Worm (Caenorhabditis elegans) whole organism, young adult: ENCODE data around the gene gpx-6.

Experiments
- B0336.3 ChIP-seq: fragments of 200-800 bp; sonication (Bioruptor generic); IDR thresholded peaks from 2 replicates; pipeline ENCODE4 v1.3.6; 2022; ENCODE audit warnings: missing genetic modification characterization, missing compliant biosample characterization
- D2030.7 ChIP-seq: fragments of 200-800 bp; sonication (Bioruptor generic); IDR thresholded peaks from 2 replicates; pipeline ENCODE4 v1.3.6; 2022; ENCODE audit warnings: missing genetic modification reagents, missing genetic modification characterization, missing compliant biosample characterization
- F23B12.7 ChIP-seq: sonication (generic microtip); optimal IDR thresholded peaks from 2 replicates; lab custom pipeline; 2017; ENCODE audit warnings: missing genetic modification characterization, mild to moderate bottlenecking, missing compliant biosample characterization, antibody characterized with exemption, moderate library complexity; ENCODE audit not compliant: insufficient read depth
- F33H1.4 ChIP-seq: fragments of 200-800 bp; sonication (Bioruptor generic); IDR thresholded peaks from 2 replicates; pipeline ENCODE4 v1.3.6; 2022; ENCODE audit warnings: missing genetic modification reagents, missing genetic modification characterization, missing compliant biosample characterization
- F39B2.1 ChIP-seq: fragments of 200-800 bp; sonication (Bioruptor generic); IDR thresholded peaks from 2 replicates; pipeline ENCODE4 v1.3.6; 2022; ENCODE audit warnings: missing genetic modification reagents, missing genetic modification characterization, missing compliant biosample characterization
- K11D2.4 ChIP-seq: fragments of 200-800 bp; sonication (Bioruptor generic); IDR thresholded peaks from 2 replicates; pipeline ENCODE4 v1.3.6; 2022; ENCODE audit warnings: missing genetic modification reagents, missing genetic modification characterization, missing compliant biosample characterization
- K12H6.12 ChIP-seq: fragments of 200-800 bp; sonication (Bioruptor generic); optimal IDR thresholded peaks from 2 replicates; lab custom pipeline; 2018; ENCODE audit warnings: mild to moderate bottlenecking, missing genetic modification characterization, missing compliant biosample characterization
- T26A5.8 ChIP-seq: sonication (generic microtip); optimal IDR thresholded peaks from 2 replicates; lab custom pipeline; 2016; ENCODE audit warnings: missing genetic modification characterization, missing compliant biosample characterization
- Y53F4B.3 ChIP-seq: fragments of 200-800 bp; sonication (Bioruptor generic); IDR thresholded peaks from 2 replicates; pipeline ENCODE4 v1.3.6; 2022; ENCODE audit warnings: missing genetic modification reagents, missing genetic modification characterization, missing compliant biosample characterization
- aptf-3 ChIP-seq: fragments of 200-800 bp; sonication (Bioruptor generic); IDR thresholded peaks from 2 replicates; pipeline ENCODE4 v1.3.6; 2022; ENCODE audit warnings: missing genetic modification characterization, missing compliant biosample characterization
- atf-7 ChIP-seq: sonication (generic microtip); optimal IDR thresholded peaks from 2 replicates; lab custom pipeline; 2017; ENCODE audit warnings: mild to moderate bottlenecking, missing genetic modification characterization, missing compliant biosample characterization
- athp-1 ChIP-seq: sonication (generic microtip); optimal IDR thresholded peaks from 2 replicates; lab custom pipeline; 2017; ENCODE audit warnings: mild to moderate bottlenecking, missing genetic modification characterization, missing compliant biosample characterization
- bed-2 ChIP-seq: fragments of 200-800 bp; sonication (Bioruptor generic); IDR thresholded peaks from 2 replicates; pipeline ENCODE4 v1.3.6; 2022; ENCODE audit warnings: missing genetic modification reagents, missing genetic modification characterization, missing compliant biosample characterization
- ccch-3 ChIP-seq: fragments of 200-800 bp; sonication (Bioruptor generic); optimal IDR thresholded peaks from 2 replicates; lab custom pipeline; 2018; ENCODE audit warnings: mild to moderate bottlenecking, missing genetic modification characterization, missing compliant biosample characterization
- cebp-2 ChIP-seq: fragments of 200-800 bp; sonication (Bioruptor generic); IDR thresholded peaks from 2 replicates; pipeline ENCODE4 v1.3.6; 2022; ENCODE audit warnings: missing genetic modification characterization, missing compliant biosample characterization
- ceh-100 ChIP-seq: fragments of 200-800 bp; sonication (Bioruptor generic); IDR thresholded peaks from 2 replicates; pipeline ENCODE4 v1.3.6; 2022; ENCODE audit warnings: missing genetic modification reagents, missing genetic modification characterization, missing compliant biosample characterization
- ceh-27 ChIP-seq: fragments of 200-800 bp; sonication (Bioruptor generic); optimal IDR thresholded peaks from 2 replicates; lab custom pipeline; 2018; ENCODE audit warnings: mild to moderate bottlenecking, missing genetic modification characterization, moderate library complexity, missing compliant biosample characterization
- ceh-79 ChIP-seq: sonication (generic microtip); optimal IDR thresholded peaks from 2 replicates; lab custom pipeline; 2017; ENCODE audit warnings: mild to moderate bottlenecking, missing genetic modification characterization, missing compliant biosample characterization
- die-1 ChIP-seq: sonication (generic microtip); optimal IDR thresholded peaks from 2 replicates; lab custom pipeline; 2016; ENCODE audit warnings: missing genotype, mild to moderate bottlenecking, missing genetic modification characterization, missing compliant biosample characterization
- dox-1 ChIP-seq: fragments of 200-800 bp; sonication (Bioruptor generic); IDR thresholded peaks from 2 replicates; pipeline ENCODE4 v1.3.6; 2022; ENCODE audit warnings: missing genetic modification reagents, missing genetic modification characterization, missing compliant biosample characterization
- dpl-1 ChIP-seq: fragments of 150-350 bp; optimal IDR thresholded peaks from 2 replicates; lab custom pipeline; 2014; ENCODE audit warnings: missing biosample characterization, missing genetic modification reagents, missing genetic modification characterization
- egl-18 ChIP-seq: fragments of 200-800 bp; sonication (Bioruptor generic); IDR thresholded peaks from 2 replicates; pipeline ENCODE4 v1.3.6; 2022; ENCODE audit warnings: missing genetic modification reagents, missing genetic modification characterization, missing compliant biosample characterization
- fkh-3 ChIP-seq: sonication (generic microtip); optimal IDR thresholded peaks from 2 replicates; lab custom pipeline; 2016; ENCODE audit warnings: mild to moderate bottlenecking, missing genetic modification characterization, missing compliant biosample characterization
- him-1 ChIP-seq: sonication (generic microtip); optimal IDR thresholded peaks from 2 replicates; lab custom pipeline; 2016; ENCODE audit warnings: missing genotype, missing genetic modification reagents, missing genetic modification characterization, missing compliant biosample characterization
- hlh-12 ChIP-seq: sonication (generic microtip); optimal IDR thresholded peaks from 2 replicates; lab custom pipeline; 2016; ENCODE audit warnings: missing genetic modification characterization, missing compliant biosample characterization
- hlh-26 ChIP-seq: fragments of 200-800 bp; sonication (Bioruptor generic); conservative IDR thresholded peaks from 2 replicates; pipeline ENCODE4 v1.3.6; 2022; ENCODE audit warnings: missing genetic modification reagents, missing genetic modification characterization, missing compliant biosample characterization
- hsf-1 ChIP-seq: fragments of 200-800 bp; sonication (Bioruptor generic); IDR thresholded peaks from 2 replicates; pipeline ENCODE4 v1.3.6; 2022; ENCODE audit warnings: missing genetic modification reagents, missing genetic modification characterization, missing compliant biosample characterization
- let-607 ChIP-seq, 2 experiments: fragments of 200-800 bp in 1 of 2; sonication (Bioruptor generic) in 1 of 2; sonication (generic microtip) in 1 of 2; optimal IDR thresholded peaks; 2 replicates each; lab custom pipeline; 2016 to 2018; ENCODE audit warnings: mild to moderate bottlenecking in 2 of 2, missing compliant biosample characterization in 2 of 2, missing genetic modification characterization in 2 of 2, moderate library complexity in 2 of 2, missing genotype in 1 of 2
- lin-40 ChIP-seq: sonication (generic microtip); optimal IDR thresholded peaks from 2 replicates; lab custom pipeline; 2016; ENCODE audit warnings: missing genetic modification characterization, mild to moderate bottlenecking, missing compliant biosample characterization, missing genotype, missing genetic modification reagents
- lin-54 ChIP-seq: fragments of 200-800 bp; sonication (Bioruptor generic); optimal IDR thresholded peaks from 2 replicates; lab custom pipeline; 2018; ENCODE audit warnings: mild to moderate bottlenecking, missing genetic modification characterization, missing compliant biosample characterization
- lir-1 ChIP-seq: fragments of 200-800 bp; sonication (Bioruptor generic); conservative IDR thresholded peaks from 2 replicates; pipeline ENCODE4 v1.3.6; 2022; ENCODE audit warnings: missing genetic modification reagents, missing genetic modification characterization, missing compliant biosample characterization
- lsl-1 ChIP-seq: fragments of 200-800 bp; sonication (Bioruptor generic); optimal IDR thresholded peaks from 2 replicates; lab custom pipeline; 2018; ENCODE audit warnings: mild to moderate bottlenecking, missing genetic modification characterization, moderate library complexity, missing compliant biosample characterization
- mes-4 ChIP-seq: sonication (generic microtip); optimal IDR thresholded peaks from 2 replicates; lab custom pipeline; 2016; ENCODE audit warnings: missing genotype, missing genetic modification characterization, missing compliant biosample characterization
- mxl-1 ChIP-seq: sonication (generic microtip); optimal IDR thresholded peaks from 2 replicates; lab custom pipeline; 2016; ENCODE audit warnings: missing genetic modification characterization, missing compliant biosample characterization
- nfya-2 ChIP-seq: fragments of 200-800 bp; sonication (Bioruptor generic); IDR thresholded peaks from 2 replicates; pipeline ENCODE4 v1.3.6; 2022; ENCODE audit warnings: missing genetic modification reagents, missing genetic modification characterization, missing compliant biosample characterization
- nhr-179 ChIP-seq: sonication (generic microtip); optimal IDR thresholded peaks from 2 replicates; lab custom pipeline; 2016; ENCODE audit warnings: mild to moderate bottlenecking, missing genetic modification characterization, missing compliant biosample characterization
- nhr-27 ChIP-seq: fragments of 200-800 bp; sonication (Bioruptor generic); optimal IDR thresholded peaks from 2 replicates; lab custom pipeline; 2018; ENCODE audit warnings: mild to moderate bottlenecking, missing genetic modification characterization, moderate library complexity, missing compliant biosample characterization
- rec-8 ChIP-seq, 2 experiments: sonication (generic microtip); optimal IDR thresholded peaks; 2 replicates each; lab custom pipeline; 2016; ENCODE audit warnings: mild to moderate bottlenecking in 2 of 2, missing genetic modification characterization in 2 of 2, missing genetic modification reagents in 2 of 2, missing genotype in 2 of 2, missing biosample characterization in 1 of 2, missing compliant biosample characterization in 1 of 2, moderate library complexity in 1 of 2
- repo-1 ChIP-seq: sonication (generic microtip); optimal IDR thresholded peaks from 2 replicates; lab custom pipeline; 2017; ENCODE audit warnings: mild to moderate bottlenecking, missing genetic modification characterization, missing compliant biosample characterization
- sdz-38 ChIP-seq: sonication (generic microtip); optimal IDR thresholded peaks from 2 replicates; lab custom pipeline; 2016; ENCODE audit warnings: missing genotype, missing genetic modification characterization, missing compliant biosample characterization
- snpc-1.1 ChIP-seq: sonication (generic microtip); optimal IDR thresholded peaks from 2 replicates; lab custom pipeline; 2017; ENCODE audit warnings: missing genetic modification characterization, mild to moderate bottlenecking, missing compliant biosample characterization, antibody characterized with exemption, moderate library complexity, missing genotype, missing genetic modification reagents; ENCODE audit not compliant: insufficient read depth
- snpc-3.4 ChIP-seq: sonication (generic microtip); optimal IDR thresholded peaks from 2 replicates; lab custom pipeline; 2017; ENCODE audit warnings: missing genetic modification characterization, mild to moderate bottlenecking, missing compliant biosample characterization, antibody characterized with exemption, moderate library complexity, missing genotype, missing genetic modification reagents
- somi-1 ChIP-seq: fragments of 200-800 bp; sonication (Bioruptor generic); optimal IDR thresholded peaks from 2 replicates; lab custom pipeline; 2018; ENCODE audit warnings: mild to moderate bottlenecking, missing genetic modification characterization, missing compliant biosample characterization
- tbx-9 ChIP-seq: sonication (generic microtip); optimal IDR thresholded peaks from 2 replicates; lab custom pipeline; 2016; ENCODE audit warnings: borderline replicate concordance, missing genetic modification characterization, inconsistent platforms, missing compliant biosample characterization
- tlf-1 ChIP-seq: fragments of 200-800 bp; sonication (Bioruptor generic); optimal IDR thresholded peaks from 2 replicates; lab custom pipeline; 2018; ENCODE audit warnings: mild to moderate bottlenecking, missing genetic modification characterization, missing compliant biosample characterization
- unc-130 ChIP-seq: sonication (generic microtip); optimal IDR thresholded peaks from 2 replicates; lab custom pipeline; 2016; ENCODE audit warnings: missing genetic modification reagents, missing genetic modification characterization, missing compliant biosample characterization
- unc-62 ChIP-seq: fragments of 150-350 bp; optimal IDR thresholded peaks from 2 replicates; lab custom pipeline; 2014; ENCODE audit warnings: missing biosample characterization, missing genetic modification reagents, missing genetic modification characterization
- ztf-26 ChIP-seq: sonication (generic microtip); optimal IDR thresholded peaks from 2 replicates; lab custom pipeline; 2017; ENCODE audit warnings: missing genetic modification characterization, missing compliant biosample characterization
- ztf-28 ChIP-seq: fragments of 200-800 bp; sonication (Bioruptor generic); IDR thresholded peaks from 2 replicates; pipeline ENCODE4 v1.3.6; 2022; ENCODE audit warnings: missing genetic modification reagents, missing genetic modification characterization, missing compliant biosample characterization

Gene gpx-6

ce11 chrIV:8188421-8189112 lies 33.4 kb upstream of the gpx-6 start (continued):
- TF ChIP-seq lsl-1 (GFP tag; lab: Kevin White, UChicago) = peak; percentile 4
- no peak for TF ChIP-seq ceh-27 (GFP tag; lab: Kevin White, UChicago)
- no peak for TF ChIP-seq D2030.7
- TF ChIP-seq fkh-3 = no peak
- TF ChIP-seq die-1 (tag; lab: Kevin White, UChicago) = no peak
- TF ChIP-seq ztf-26 = no peak
- no peak for TF ChIP-seq unc-62 (GFP tag; lab: Kevin White, UChicago)
- TF ChIP-seq let-607 (tag; optimal IDR thresholded peaks at IDR 0.05; lab: Kevin White, UChicago) = no peak
- no peak for TF ChIP-seq ccch-3 (GFP tag; lab: Kevin White, UChicago)
- no peak for TF ChIP-seq cebp-2 (GFP tag; lab: Robert Waterston, UW)
- TF ChIP-seq ztf-28 = no peak
- TF ChIP-seq F39B2.1 = no peak
- no peak for TF ChIP-seq rec-8 (tag; optimal IDR thresholded peaks at IDR 0.05; lab: Kevin White, UChicago)
- no peak for TF ChIP-seq lin-54 (GFP tag; lab: Kevin White, UChicago)
- no peak for TF ChIP-seq bed-2 (GFP tag; lab: Robert Waterston, UW)
- TF ChIP-seq atf-7 (tag; lab: Kevin White, UChicago) = no peak
- no peak for TF ChIP-seq lin-40 (tag; lab: Kevin White, UChicago)
- no peak for TF ChIP-seq hlh-12 (tag; lab: Kevin White, UChicago)
- no peak for TF ChIP-seq tbx-9 (tag; lab: Kevin White, UChicago)
- TF ChIP-seq sdz-38 (tag; lab: Kevin White, UChicago) = no peak
- TF ChIP-seq dox-1 (GFP tag; lab: Robert Waterston, UW) = no peak
- TF ChIP-seq mes-4 = no peak
- no peak for TF ChIP-seq hlh-26 (GFP tag; lab: Robert Waterston, UW)
- no peak for TF ChIP-seq K12H6.12 (tag; lab: Kevin White, UChicago)
- peak; percentile 43 for TF ChIP-seq hsf-1 (GFP tag; lab: Robert Waterston, UW)
- TF ChIP-seq T26A5.8 (tag; lab: Kevin White, UChicago) = no peak
- TF ChIP-seq egl-18 (GFP tag; lab: Robert Waterston, UW) = no peak
- no peak for TF ChIP-seq F23B12.7 (tag; lab: Kevin White, UChicago)
- TF ChIP-seq athp-1 (tag; lab: Kevin White, UChicago) = peak; percentile 31
- no peak for TF ChIP-seq K11D2.4 (GFP tag; lab: Robert Waterston, UW)
- TF ChIP-seq ceh-100 = no peak
- no peak for TF ChIP-seq dpl-1 (GFP tag; lab: Kevin White, UChicago)
- no peak for TF ChIP-seq nfya-2 (GFP tag; lab: Robert Waterston, UW)
- no peak for TF ChIP-seq lir-1 (GFP tag; lab: Robert Waterston, UW)
- TF ChIP-seq snpc-3.4 (tag; lab: Kevin White, UChicago) = no peak
- no peak for TF ChIP-seq repo-1 (tag; lab: Kevin White, UChicago)
- TF ChIP-seq tlf-1 = peak; percentile 4
- TF ChIP-seq nhr-27 (tag; lab: Kevin White, UChicago) = no peak
- no peak for TF ChIP-seq Y53F4B.3 (GFP tag; lab: Robert Waterston, UW)
- TF ChIP-seq unc-130 (GFP tag; lab: Kevin White, UChicago) = no peak
- TF ChIP-seq somi-1 (GFP tag; lab: Kevin White, UChicago) = no peak
- TF ChIP-seq ceh-79 (tag; lab: Kevin White, UChicago) = peak; percentile 60
- TF ChIP-seq aptf-3 (GFP tag; lab: Robert Waterston, UW) = no peak
- TF ChIP-seq F33H1.4 = no peak
- TF ChIP-seq nhr-179 (tag; lab: Kevin White, UChicago) = no peak
- TF ChIP-seq him-1 (tag; lab: Kevin White, UChicago) = peak; percentile 100
- peak; percentile 73 for TF ChIP-seq B0336.3 (GFP tag; lab: Robert Waterston, UW)
- TF ChIP-seq snpc-1.1 (tag; lab: Kevin White, UChicago) = no peak
- TF ChIP-seq mxl-1 = no peak
